Fruit fly (Drosophila melanogaster) whole organism, prepupa: Measurements from ENCODE around the gene Pvr.

Experiments
- Blimp-1 ChIP-seq: fragments of 200-800 bp; sonication (Bioruptor generic); optimal IDR thresholded peaks from 3 replicates; lab custom pipeline; 2017; ENCODE audit warnings: missing biosample characterization, missing genetic modification characterization, mild to moderate bottlenecking, moderate library complexity, missing genetic modification reagents
- CG10631 ChIP-seq: fragments of 200-800 bp; sonication (Bioruptor generic); optimal IDR thresholded peaks from 2 replicates; lab custom pipeline; 2016; ENCODE audit warnings: missing biosample characterization, missing genetic modification characterization
- CG10669 ChIP-seq: fragments of 200-800 bp; sonication (Bioruptor generic); optimal IDR thresholded peaks from 3 replicates; lab custom pipeline; 2018; ENCODE audit warnings: missing biosample characterization, mild to moderate bottlenecking, missing genetic modification characterization, moderate library complexity
- CG11902 ChIP-seq: fragments of 200-800 bp; sonication (Bioruptor generic); optimal IDR thresholded peaks from 3 replicates; lab custom pipeline; 2016; ENCODE audit warnings: missing biosample characterization, missing genetic modification characterization
- CG1621 ChIP-seq: fragments of 200-800 bp; sonication (Bioruptor generic); optimal IDR thresholded peaks from 3 replicates; lab custom pipeline; 2018; ENCODE audit warnings: missing biosample characterization, mild to moderate bottlenecking, missing genetic modification characterization
- CG16779 ChIP-seq: fragments of 200-800 bp; sonication (Bioruptor generic); optimal IDR thresholded peaks from 3 replicates; lab custom pipeline; 2017; ENCODE audit warnings: missing biosample characterization, mild to moderate bottlenecking, missing genetic modification characterization
- CG3032 ChIP-seq: fragments of 200-800 bp; optimal IDR thresholded peaks from 2 replicates; lab custom pipeline; 2019; ENCODE audit warnings: missing biosample characterization, mild to moderate bottlenecking, missing genetic modification characterization, moderate library complexity
- CG31627 ChIP-seq: fragments of 200-800 bp; sonication (Bioruptor generic); optimal IDR thresholded peaks from 3 replicates; lab custom pipeline; 2016; ENCODE audit warnings: missing biosample characterization, missing genetic modification characterization
- CG32006 ChIP-seq: fragments of 200-800 bp; sonication (Bioruptor generic); optimal IDR thresholded peaks from 3 replicates; lab custom pipeline; 2017; ENCODE audit warnings: missing biosample characterization, mild to moderate bottlenecking, missing genetic modification characterization
- CG34406 ChIP-seq: fragments of 200-800 bp; sonication (Bioruptor generic); optimal IDR thresholded peaks from 3 replicates; lab custom pipeline; 2016; ENCODE audit warnings: missing biosample characterization, missing genetic modification characterization
- CG3919 ChIP-seq: fragments of 200-800 bp; sonication (Bioruptor generic); optimal IDR thresholded peaks from 3 replicates; lab custom pipeline; 2016; ENCODE audit warnings: missing biosample characterization, missing genetic modification characterization
- CG4318 ChIP-seq: fragments of 200-800 bp; sonication (Bioruptor generic); optimal IDR thresholded peaks from 3 replicates; lab custom pipeline; 2017; ENCODE audit warnings: missing biosample characterization, mild to moderate bottlenecking, missing genetic modification characterization
- CG6276 ChIP-seq: fragments of 200-800 bp; sonication (Bioruptor generic); optimal IDR thresholded peaks from 2 replicates; lab custom pipeline; 2017; ENCODE audit warnings: missing biosample characterization, mild to moderate bottlenecking, missing genetic modification characterization
- CG6792 ChIP-seq: fragments of 200-800 bp; sonication (Bioruptor generic); optimal IDR thresholded peaks from 3 replicates; lab custom pipeline; 2016; ENCODE audit warnings: missing biosample characterization, missing genetic modification characterization
- CG6808 ChIP-seq: fragments of 200-800 bp; sonication (Bioruptor generic); optimal IDR thresholded peaks from 3 replicates; lab custom pipeline; 2017; ENCODE audit warnings: missing biosample characterization, missing genetic modification characterization, mild to moderate bottlenecking, moderate library complexity, missing genetic modification reagents
- CG6854 ChIP-seq: fragments of 200-800 bp; sonication (Bioruptor generic); optimal IDR thresholded peaks from 2 replicates; lab custom pipeline; 2017; ENCODE audit warnings: missing biosample characterization, mild to moderate bottlenecking, missing genetic modification characterization
- CG7368 ChIP-seq: fragments of 200-800 bp; sonication (Bioruptor generic); optimal IDR thresholded peaks from 3 replicates; lab custom pipeline; 2016; ENCODE audit warnings: missing biosample characterization, missing genetic modification characterization
- CG8119 ChIP-seq: fragments of 200-800 bp; sonication (Bioruptor generic); IDR thresholded peaks from 3 replicates; pipeline ENCODE4 v1.3.6; 2022; ENCODE audit warnings: missing biosample characterization, missing genetic modification characterization
- CG8632 ChIP-seq: fragments of 200-800 bp; sonication (Bioruptor generic); optimal IDR thresholded peaks from 3 replicates; lab custom pipeline; 2016; ENCODE audit warnings: missing biosample characterization, missing genetic modification characterization
- CG9139 ChIP-seq: fragments of 200-800 bp; sonication (Bioruptor generic); optimal IDR thresholded peaks from 3 replicates; lab custom pipeline; 2017; ENCODE audit warnings: missing biosample characterization, mild to moderate bottlenecking, missing genetic modification characterization
- Eip75B ChIP-seq: fragments of 200-800 bp; sonication (Bioruptor generic); optimal IDR thresholded peaks from 3 replicates; lab custom pipeline; 2016; ENCODE audit warnings: missing biosample characterization, missing genetic modification characterization
- Eip78C ChIP-seq: fragments of 200-800 bp; sonication (Bioruptor generic); peaks from one replicate; lab custom pipeline; 2016; ENCODE audit warnings: missing biosample characterization, missing genetic modification characterization
- Eip93F ChIP-seq: fragments of 200-800 bp; sonication (Bioruptor generic); optimal IDR thresholded peaks from 2 replicates; lab custom pipeline; 2016; ENCODE audit warnings: missing biosample characterization, mild to moderate bottlenecking, missing genetic modification characterization
- Ets21C ChIP-seq: fragments of 200-800 bp; sonication (Bioruptor generic); optimal IDR thresholded peaks from 3 replicates; lab custom pipeline; 2016; ENCODE audit warnings: missing biosample characterization, missing genetic modification characterization
- Ets96B ChIP-seq: fragments of 200-800 bp; optimal IDR thresholded peaks from 2 replicates; lab custom pipeline; 2019; ENCODE audit warnings: missing biosample characterization, mild to moderate bottlenecking, missing genetic modification characterization, moderate library complexity
- Hr39 ChIP-seq: fragments of 200-800 bp; sonication (Bioruptor generic); optimal IDR thresholded peaks from 2 replicates; lab custom pipeline; 2016; ENCODE audit warnings: missing biosample characterization, missing genetic modification characterization
- Hr4 ChIP-seq: fragments of 200-800 bp; sonication (Bioruptor generic); optimal IDR thresholded peaks from 3 replicates; lab custom pipeline; 2016; ENCODE audit warnings: missing biosample characterization, missing genetic modification characterization
- Lpt ChIP-seq: fragments of 200-800 bp; sonication (Bioruptor generic); optimal IDR thresholded peaks from 3 replicates; lab custom pipeline; 2016; ENCODE audit warnings: missing biosample characterization, missing genetic modification characterization
- Met ChIP-seq: fragments of 200-800 bp; sonication (Bioruptor generic); optimal IDR thresholded peaks from 3 replicates; lab custom pipeline; 2016; ENCODE audit warnings: missing biosample characterization, missing genetic modification characterization
- OdsH ChIP-seq: fragments of 200-800 bp; sonication (Bioruptor generic); optimal IDR thresholded peaks from 3 replicates; lab custom pipeline; 2016; ENCODE audit warnings: missing biosample characterization, missing genetic modification characterization
- Smox ChIP-seq: fragments of 200-800 bp; sonication (Bioruptor generic); optimal IDR thresholded peaks from 3 replicates; lab custom pipeline; 2016; ENCODE audit warnings: missing biosample characterization, missing genetic modification characterization
- Sox102F ChIP-seq: fragments of 200-800 bp; sonication (Bioruptor generic); optimal IDR thresholded peaks from 2 replicates; lab custom pipeline; 2016; ENCODE audit warnings: missing biosample characterization, mild to moderate bottlenecking, missing genetic modification characterization
- Sox15 ChIP-seq: fragments of 200-800 bp; sonication (Bioruptor generic); optimal IDR thresholded peaks from 3 replicates; lab custom pipeline; 2016; ENCODE audit warnings: missing biosample characterization, missing genetic modification characterization
- achi ChIP-seq: fragments of 200-800 bp; sonication (Bioruptor generic); optimal IDR thresholded peaks from 3 replicates; lab custom pipeline; 2016; ENCODE audit warnings: missing biosample characterization, missing genetic modification characterization
- acj6 ChIP-seq: fragments of 200-800 bp; sonication (Bioruptor generic); optimal IDR thresholded peaks from 3 replicates; lab custom pipeline; 2016; ENCODE audit warnings: missing biosample characterization, missing genetic modification characterization
- cyc ChIP-seq: fragments of 200-800 bp; sonication (Bioruptor generic); optimal IDR thresholded peaks from 3 replicates; lab custom pipeline; 2016; ENCODE audit warnings: missing biosample characterization, missing genetic modification characterization
- dac ChIP-seq: fragments of 200-800 bp; sonication (Bioruptor generic); optimal IDR thresholded peaks from 2 replicates; lab custom pipeline; 2017; ENCODE audit warnings: missing biosample characterization, mild to moderate bottlenecking, missing genetic modification characterization
- dsx ChIP-seq: fragments of 200-800 bp; optimal IDR thresholded peaks from 3 replicates; lab custom pipeline; 2019; ENCODE audit warnings: missing biosample characterization, mild to moderate bottlenecking, missing genetic modification characterization, moderate library complexity; ENCODE audit not compliant: poor library complexity, severe bottlenecking
- eg ChIP-seq: fragments of 200-800 bp; sonication (Bioruptor generic); IDR thresholded peaks from 3 replicates; pipeline ENCODE4 v1.3.6; 2022; ENCODE audit warnings: missing biosample characterization, missing genetic modification characterization
- esn ChIP-seq: fragments of 200-800 bp; sonication (Bioruptor generic); optimal IDR thresholded peaks from 2 replicates; lab custom pipeline; 2016; ENCODE audit warnings: missing biosample characterization, mild to moderate bottlenecking, missing genetic modification characterization, moderate library complexity
- fd59A ChIP-seq: fragments of 200-800 bp; sonication (Bioruptor generic); optimal IDR thresholded peaks from 2 replicates; lab custom pipeline; 2017; ENCODE audit warnings: missing biosample characterization, mild to moderate bottlenecking, missing genetic modification characterization, missing genetic modification reagents
- fkh ChIP-seq: fragments of 200-800 bp; sonication (Bioruptor generic); optimal IDR thresholded peaks from 3 replicates; lab custom pipeline; 2017; ENCODE audit warnings: missing biosample characterization, mild to moderate bottlenecking, missing genetic modification characterization, moderate library complexity
- lz ChIP-seq: fragments of 200-800 bp; sonication (Bioruptor generic); optimal IDR thresholded peaks from 3 replicates; lab custom pipeline; 2016; ENCODE audit warnings: missing biosample characterization, missing genetic modification characterization
- net ChIP-seq: fragments of 200-800 bp; sonication (Bioruptor generic); optimal IDR thresholded peaks from 3 replicates; lab custom pipeline; 2016; ENCODE audit warnings: missing biosample characterization, missing genetic modification characterization
- pdm3 ChIP-seq: fragments of 200-800 bp; sonication (Bioruptor generic); optimal IDR thresholded peaks from 3 replicates; lab custom pipeline; 2016; ENCODE audit warnings: missing biosample characterization, missing genetic modification characterization
- spab ChIP-seq: fragments of 200-800 bp; sonication (Bioruptor generic); optimal IDR thresholded peaks from 2 replicates; lab custom pipeline; 2017; ENCODE audit warnings: missing biosample characterization, mild to moderate bottlenecking, missing genetic modification characterization, missing genetic modification reagents
- svp ChIP-seq: fragments of 200-800 bp; sonication (Bioruptor generic); peaks from one replicate; lab custom pipeline; 2016; ENCODE audit warnings: missing biosample characterization, missing genetic modification characterization
- topi ChIP-seq: fragments of 200-800 bp; sonication (Bioruptor generic); optimal IDR thresholded peaks from 3 replicates; lab custom pipeline; 2016; ENCODE audit warnings: missing biosample characterization, missing genetic modification characterization
- vri ChIP-seq: fragments of 200-800 bp; sonication (Bioruptor generic); optimal IDR thresholded peaks from 3 replicates; lab custom pipeline; 2016; ENCODE audit warnings: missing biosample characterization, mild to moderate bottlenecking, missing genetic modification characterization

Pvr gene

DNA sequence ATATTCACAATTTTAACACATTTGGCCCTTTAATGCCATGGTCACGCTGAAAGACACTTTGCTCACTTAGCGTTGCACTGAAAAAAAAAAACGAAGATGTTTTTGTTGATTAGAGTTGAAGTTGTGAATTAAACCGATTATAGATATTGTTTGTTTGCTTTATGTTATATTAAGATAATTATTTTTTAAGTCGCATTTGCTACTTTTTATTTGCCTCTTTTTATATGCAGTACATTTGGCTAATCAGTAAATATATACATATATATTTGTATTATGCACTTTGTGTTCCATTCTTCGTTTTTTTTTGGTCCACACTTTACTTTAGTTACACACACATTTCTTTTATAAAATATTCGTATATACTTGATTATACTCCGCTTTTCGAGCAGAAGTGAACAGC is 9.4 kb downstream of the Pvr start (continued):
- no peak for TF ChIP-seq CG11902 (GFP tag; lab: Kevin White, UChicago)
- no peak for TF ChIP-seq Lpt (GFP tag; lab: Kevin White, UChicago)
- no peak for TF ChIP-seq achi (GFP tag; lab: Kevin White, UChicago)
- no peak for TF ChIP-seq Eip75B
- no peak for TF ChIP-seq Blimp-1 (GFP tag; lab: Kevin White, UChicago)
- no peak for TF ChIP-seq Sox102F (GFP tag; lab: Kevin White, UChicago)
- TF ChIP-seq OdsH (GFP tag; lab: Kevin White, UChicago) = peak; percentile 46
- TF ChIP-seq CG6792 (GFP tag; lab: Kevin White, UChicago) = no peak
- peak; percentile 15 for TF ChIP-seq spab (GFP tag; lab: Kevin White, UChicago)
- no peak for TF ChIP-seq fd59A (GFP tag; lab: Kevin White, UChicago)
- no peak for TF ChIP-seq dsx (GFP tag; lab: Kevin White, UChicago)
- TF ChIP-seq CG3919 (GFP tag; lab: Kevin White, UChicago) = no peak

dm6 chr2L:8229628-8230027 is 10.1 kb downstream of the Pvr start:
- TF ChIP-seq dac (GFP tag; lab: Kevin White, UChicago) (no peak), Smox (GFP tag; lab: Kevin White, UChicago) (no peak), CG7368 (GFP tag; lab: Kevin White, UChicago) (no peak), CG6854 (GFP tag; lab: Kevin White, UChicago) (peak; percentile 8), CG34406 (peak; percentile 46), Hr4 (GFP tag; lab: Kevin White, UChicago) (peak; percentile 49), cyc (GFP tag; lab: Kevin White, UChicago) (peak; percentile 71), lz (peak; percentile 61), CG6276 (no peak), topi (GFP tag; lab: Kevin White, UChicago) (peak; percentile 83), Ets96B (tag; lab: Kevin White, UChicago) (peak; percentile 59), Met (GFP tag; lab: Kevin White, UChicago) (peak; percentile 77), CG8119 (peak; percentile 65), Eip93F (GFP tag; lab: Kevin White, UChicago) (no peak), CG1621 (tag; lab: Kevin White, UChicago) (peak; percentile 16), CG11902 (GFP tag; lab: Kevin White, UChicago) (peak; percentile 58), eg (GFP tag; lab: Robert Waterston, UW) (peak; percentile 90), CG31627 (GFP tag; lab: Kevin White, UChicago) (peak; percentile 67), CG32006 (GFP tag; lab: Kevin White, UChicago) (peak; percentile 32), vri (peak; percentile 67), acj6 (peak; percentile 31), esn (GFP tag; lab: Kevin White, UChicago) (peak; percentile 73), CG8632 (GFP tag; lab: Kevin White, UChicago) (peak; percentile 52), pdm3 (GFP tag; lab: Kevin White, UChicago) (peak; percentile 56), CG3032 (peak; percentile 66), Ets21C (GFP tag; lab: Kevin White, UChicago) (peak; percentile 52), fd59A (GFP tag; lab: Kevin White, UChicago) (peak; percentile 23), CG6808 (GFP tag; lab: Kevin White, UChicago) (peak; percentile 34), CG4318 (no peak), CG3919 (GFP tag; lab: Kevin White, UChicago) (peak; percentile 71), Eip78C (GFP tag; lab: Kevin White, UChicago) (peak; percentile 92), fkh (GFP tag; lab: Kevin White, UChicago) (no peak), Sox15 (GFP tag; lab: Kevin White, UChicago) (peak; percentile 14), CG16779 (tag; lab: Kevin White, UChicago) (no peak), Blimp-1 (GFP tag; lab: Kevin White, UChicago) (peak; percentile 43), CG10631 (GFP tag; lab: Kevin White, UChicago) (peak; percentile 32), spab (GFP tag; lab: Kevin White, UChicago) (no peak), Lpt (GFP tag; lab: Kevin White, UChicago) (no peak), CG9139 (GFP tag; lab: Kevin White, UChicago) (no peak), OdsH (GFP tag; lab: Kevin White, UChicago) (peak; percentile 61), net (GFP tag; lab: Kevin White, UChicago) (peak; percentile 56), CG10669 (GFP tag; lab: Kevin White, UChicago) (peak; percentile 63), Sox102F (GFP tag; lab: Kevin White, UChicago) (peak; percentile 78), svp (peak; percentile 98), Hr39 (GFP tag; lab: Kevin White, UChicago) (peak; percentile 69), achi (GFP tag; lab: Kevin White, UChicago) (peak; percentile 41)
